Fruit fly (Drosophila melanogaster) whole organism, embryonic: ENCODE measurements around the gene CG5346.

ENCODE experiments used
- Bdp1 ChIP-seq: fragments of 200-800 bp; sonication (Bioruptor generic); optimal IDR thresholded peaks from 3 replicates; lab custom pipeline; 2016; ENCODE audit warnings: missing biosample characterization, missing genetic modification characterization
- CG11085 ChIP-seq: fragments of 200-800 bp; sonication (Bioruptor generic); IDR thresholded peaks from 2 replicates; pipeline ENCODE4 v1.3.6; 2022; ENCODE audit warnings: missing biosample characterization, missing genetic modification characterization
- CG11456 ChIP-seq: fragments of 200-800 bp; sonication (Bioruptor generic); IDR thresholded peaks from 3 replicates; pipeline ENCODE4 v1.3.6; 2022; ENCODE audit warnings: missing biosample characterization, missing genetic modification characterization
- CG12659 ChIP-seq: fragments of 200-800 bp; sonication (Bioruptor generic); optimal IDR thresholded peaks from 3 replicates; lab custom pipeline; 2017; ENCODE audit warnings: mild to moderate bottlenecking, missing biosample characterization, missing genetic modification reagents, missing genetic modification characterization
- CG14710 ChIP-seq: fragments of 200-800 bp; sonication (Bioruptor generic); optimal IDR thresholded peaks from 3 replicates; lab custom pipeline; 2019; ENCODE audit warnings: missing biosample characterization, mild to moderate bottlenecking, missing genetic modification characterization, moderate library complexity
- CG14860 ChIP-seq: fragments of 200-800 bp; sonication (Bioruptor generic); IDR thresholded peaks from 3 replicates; pipeline ENCODE4 v1.3.6; 2022; ENCODE audit warnings: missing biosample characterization, missing genetic modification characterization; ENCODE audit not compliant: partially characterized antibody
- CG1647 ChIP-seq: fragments of 200-800 bp; sonication (Bioruptor generic); optimal IDR thresholded peaks from 3 replicates; lab custom pipeline; 2016; ENCODE audit warnings: missing biosample characterization, missing genetic modification characterization
- CG17385 ChIP-seq: fragments of 200-800 bp; sonication (Bioruptor generic); optimal IDR thresholded peaks from 3 replicates; lab custom pipeline; 2018; ENCODE audit warnings: missing biosample characterization, mild to moderate bottlenecking, missing genetic modification characterization
- CG5180 ChIP-seq: fragments of 200-800 bp; sonication (Bioruptor generic); optimal IDR thresholded peaks from 3 replicates; lab custom pipeline; 2017; ENCODE audit warnings: missing biosample characterization, missing genetic modification characterization, mild to moderate bottlenecking, moderate library complexity, missing genetic modification reagents
- CG5953 ChIP-seq: fragments of 200-800 bp; sonication (Bioruptor generic); IDR thresholded peaks from 2 replicates; pipeline ENCODE4 v1.3.6; 2022; ENCODE audit warnings: missing biosample characterization, missing genetic modification characterization
- CG6175 ChIP-seq: fragments of 200-800 bp; sonication (Bioruptor generic); IDR thresholded peaks from 3 replicates; pipeline ENCODE4 v1.3.6; 2022; ENCODE audit warnings: missing biosample characterization, missing genetic modification characterization
- CG6791 ChIP-seq: fragments of 200-800 bp; sonication (Bioruptor generic); IDR thresholded peaks from 3 replicates; pipeline ENCODE4 v1.3.6; 2022; ENCODE audit warnings: missing biosample characterization, missing genetic modification characterization; ENCODE audit not compliant: partially characterized antibody
- CG7786 ChIP-seq: fragments of 200-800 bp; sonication (Bioruptor generic); optimal IDR thresholded peaks from 2 replicates; lab custom pipeline; 2016; ENCODE audit warnings: missing biosample characterization, missing genetic modification characterization
- CTCF ChIP-seq: fragments of 200-800 bp; sonication (Bioruptor generic); optimal IDR thresholded peaks from 2 replicates; lab custom pipeline; 2017; ENCODE audit warnings: missing biosample characterization, mild to moderate bottlenecking, missing genetic modification characterization, moderate library complexity
- CrebB ChIP-seq: fragments of 200-800 bp; sonication (Bioruptor generic); optimal IDR thresholded peaks from 3 replicates; lab custom pipeline; 2018; ENCODE audit warnings: missing biosample characterization, mild to moderate bottlenecking, missing genetic modification characterization
- Deaf1 ChIP-seq: fragments of 200-800 bp; optimal IDR thresholded peaks from 3 replicates; lab custom pipeline; 2019; ENCODE audit warnings: missing biosample characterization, mild to moderate bottlenecking, missing genetic modification characterization, moderate library complexity
- Drgx ChIP-seq: fragments of 200-800 bp; sonication (Bioruptor generic); IDR thresholded peaks from 2 replicates; pipeline ENCODE4 v1.3.6; 2022; ENCODE audit warnings: missing biosample characterization, missing genetic modification characterization
- Ets65A ChIP-seq: fragments of 200-800 bp; sonication (Bioruptor generic); peaks from one replicate; lab custom pipeline; 2016; ENCODE audit warnings: missing biosample characterization, missing genetic modification characterization
- Lhr ChIP-seq: fragments of 200-800 bp; sonication (Bioruptor generic); optimal IDR thresholded peaks from 3 replicates; lab custom pipeline; 2017; ENCODE audit warnings: mild to moderate bottlenecking, missing biosample characterization, missing genetic modification reagents, missing genetic modification characterization
- Med ChIP-seq: fragments of 200-800 bp; sonication (Bioruptor generic); peaks from one replicate; lab custom pipeline; 2016; ENCODE audit warnings: missing biosample characterization, missing genetic modification characterization, mild to moderate bottlenecking, inconsistent platforms, moderate library complexity
- NC2α ChIP-seq: fragments of 200-800 bp; sonication (Bioruptor generic); optimal IDR thresholded peaks from 2 replicates; lab custom pipeline; 2016; ENCODE audit warnings: missing biosample characterization, missing genetic modification characterization
- NC2β ChIP-seq: fragments of 200-800 bp; sonication (Bioruptor generic); optimal IDR thresholded peaks from 2 replicates; lab custom pipeline; 2016; ENCODE audit warnings: missing biosample characterization, missing genetic modification characterization
- Pdp1 ChIP-seq, 2 experiments: fragments of 200-800 bp; sonication (Bioruptor generic); optimal IDR thresholded peaks; 3 replicates each; lab custom pipeline; 2016; ENCODE audit warnings: missing biosample characterization in 2 of 2, missing genetic modification characterization in 2 of 2, mild to moderate bottlenecking in 1 of 2, moderate library complexity in 1 of 2
- Rfx ChIP-seq: fragments of 200-800 bp; sonication (Bioruptor generic); IDR thresholded peaks from 2 replicates; pipeline ENCODE4 v1.3.6; 2022; ENCODE audit warnings: missing biosample characterization, missing genetic modification characterization
- ab ChIP-seq: fragments of 200-800 bp; sonication (Bioruptor generic); optimal IDR thresholded peaks from 2 replicates; lab custom pipeline; 2016; ENCODE audit warnings: missing biosample characterization, missing genetic modification characterization
- ara ChIP-seq: fragments of 200-800 bp; sonication (Bioruptor generic); IDR thresholded peaks from 2 replicates; pipeline ENCODE4 v1.3.6; 2022; ENCODE audit warnings: missing biosample characterization, missing genetic modification characterization
- bcd ChIP-seq: fragments of 200-800 bp; sonication (Bioruptor generic); optimal IDR thresholded peaks from 2 replicates; lab custom pipeline; 2017; ENCODE audit warnings: missing biosample characterization, mild to moderate bottlenecking, missing genetic modification characterization
- bsh ChIP-seq, 2 experiments: fragments of 200-800 bp; sonication (Bioruptor generic); optimal IDR thresholded peaks; 2 replicates each; lab custom pipeline; 2017 to 2018; ENCODE audit warnings: mild to moderate bottlenecking in 2 of 2, missing biosample characterization in 2 of 2, missing genetic modification characterization in 2 of 2, moderate library complexity in 1 of 2
- dmrt99B ChIP-seq: fragments of 200-800 bp; sonication (Bioruptor generic); optimal IDR thresholded peaks from 2 replicates; lab custom pipeline; 2018; ENCODE audit warnings: missing biosample characterization, mild to moderate bottlenecking, missing genetic modification characterization, moderate library complexity
- grau ChIP-seq: fragments of 200-800 bp; optimal IDR thresholded peaks from 3 replicates; lab custom pipeline; 2019; ENCODE audit warnings: missing biosample characterization, mild to moderate bottlenecking, missing genetic modification characterization, moderate library complexity
- gro ChIP-seq: fragments of 200-800 bp; sonication (Bioruptor generic); optimal IDR thresholded peaks from 2 replicates; lab custom pipeline; 2016; ENCODE audit warnings: missing biosample characterization, missing genetic modification characterization
- hb ChIP-seq: fragments of 200-800 bp; sonication (Bioruptor generic); IDR thresholded peaks from 3 replicates; pipeline ENCODE4 v1.3.6; 2022; ENCODE audit warnings: missing biosample characterization, missing genetic modification characterization; ENCODE audit not compliant: partially characterized antibody
- her ChIP-seq: fragments of 200-800 bp; sonication (Bioruptor generic); optimal IDR thresholded peaks from 2 replicates; lab custom pipeline; 2016; ENCODE audit warnings: missing biosample characterization, missing genetic modification characterization
- ken ChIP-seq: fragments of 200-800 bp; sonication (Bioruptor generic); IDR thresholded peaks from 3 replicates; pipeline ENCODE4 v1.3.6; 2022; ENCODE audit warnings: missing biosample characterization, missing genetic modification characterization
- lilli ChIP-seq: fragments of 200-800 bp; sonication (Bioruptor generic); optimal IDR thresholded peaks from 3 replicates; lab custom pipeline; 2016; ENCODE audit warnings: missing biosample characterization, missing genetic modification characterization
- nau ChIP-seq: fragments of 200-800 bp; sonication (Bioruptor generic); optimal IDR thresholded peaks from 3 replicates; lab custom pipeline; 2017; ENCODE audit warnings: missing biosample characterization, mild to moderate bottlenecking, missing genetic modification characterization, missing genetic modification reagents
- pita ChIP-seq: fragments of 200-800 bp; sonication (Bioruptor generic); optimal IDR thresholded peaks from 2 replicates; lab custom pipeline; 2017; ENCODE audit warnings: missing biosample characterization, mild to moderate bottlenecking, missing genetic modification characterization
- run ChIP-seq: fragments of 200-800 bp; sonication (Bioruptor generic); optimal IDR thresholded peaks from 3 replicates; lab custom pipeline; 2018; ENCODE audit warnings: missing biosample characterization, mild to moderate bottlenecking, missing genetic modification characterization
- sc ChIP-seq, 3 experiments: fragments of >200 bp in 2 of 3; fragments of 200-800 bp in 1 of 3; sonication (Bioruptor generic) in 1 of 3; optimal IDR thresholded peaks; 2 replicates in 2 of 3; 3 replicates in 1 of 3; lab custom pipeline; 2017; ENCODE audit warnings: mild to moderate bottlenecking in 1 of 3, missing biosample characterization in 1 of 3, missing genetic modification characterization in 1 of 3, missing genetic modification reagents in 1 of 3
- sens ChIP-seq: fragments of 200-800 bp; sonication (Bioruptor generic); peaks from one replicate; lab custom pipeline; 2016; ENCODE audit warnings: missing biosample characterization, missing genetic modification characterization
- sima ChIP-seq: fragments of 200-800 bp; sonication (Bioruptor generic); optimal IDR thresholded peaks from 2 replicates; lab custom pipeline; 2016; ENCODE audit warnings: missing biosample characterization, missing genetic modification characterization
- sqz ChIP-seq: fragments of 200-800 bp; sonication (Bioruptor generic); optimal IDR thresholded peaks from 3 replicates; lab custom pipeline; 2018; ENCODE audit warnings: missing biosample characterization, mild to moderate bottlenecking, missing genetic modification characterization
- wek ChIP-seq: fragments of 200-800 bp; sonication (Bioruptor generic); optimal IDR thresholded peaks from 3 replicates; lab custom pipeline; 2018; ENCODE audit warnings: missing biosample characterization, mild to moderate bottlenecking, missing genetic modification characterization, moderate library complexity
- zen ChIP-seq: fragments of 200-800 bp; sonication (Bioruptor generic); optimal IDR thresholded peaks from 3 replicates; lab custom pipeline; 2018; ENCODE audit warnings: missing biosample characterization, mild to moderate bottlenecking, missing genetic modification characterization, moderate library complexity

Gene CG5346

DNA sequence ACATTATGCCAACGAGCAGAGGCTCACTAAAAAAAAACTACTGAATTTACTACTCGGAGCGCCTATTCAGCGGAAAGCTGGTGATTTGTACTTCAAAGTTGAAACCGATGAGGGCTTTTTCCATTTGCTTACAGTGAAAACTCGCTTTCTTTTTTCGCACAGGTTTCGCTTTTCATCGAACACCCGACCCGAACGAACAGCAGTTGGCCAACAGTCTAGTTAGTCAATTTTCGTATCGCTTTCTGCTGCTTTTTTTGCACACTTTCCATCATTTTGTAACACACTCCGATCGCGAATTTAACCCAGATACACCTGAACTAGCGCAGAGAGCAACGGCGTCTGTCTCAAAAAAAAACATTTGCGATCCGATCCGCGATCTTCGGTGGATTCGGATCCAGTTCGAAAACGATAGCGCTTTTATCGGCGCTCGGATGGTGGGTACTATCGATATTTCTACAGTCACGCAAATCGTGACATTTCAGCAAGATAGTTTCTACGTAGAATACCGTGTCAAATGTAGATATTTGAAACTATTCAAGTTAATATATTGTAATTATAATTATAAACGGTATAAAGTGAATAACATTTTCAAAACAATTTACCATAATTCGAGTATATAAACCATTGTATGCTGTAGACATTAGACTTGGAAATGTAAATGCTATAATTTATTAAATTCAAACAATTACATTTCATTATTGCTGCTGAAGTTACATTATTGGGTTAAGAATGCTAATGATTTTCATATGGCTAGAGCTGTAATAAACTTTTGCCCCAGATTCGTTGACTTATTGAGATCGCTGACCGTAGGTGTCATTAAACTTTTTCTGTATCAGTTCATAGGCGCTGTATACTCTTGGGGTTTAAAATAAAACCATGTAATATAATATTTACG, at the start of gene CG5346 (continued):
- TF ChIP-seq ken (no peak), Deaf1 (peak; percentile 55), gro (GFP tag; lab: Kevin White, UChicago) (peak; percentile 28), CTCF (GFP tag; lab: Kevin White, UChicago) (peak; percentile 56), Rfx (GFP tag; lab: Robert Waterston, UW) (peak; percentile 30; the same call in 1 of the 2 replicates), CG14860 (GFP tag; lab: Robert Waterston, UW) (peak; percentile 84), sqz (GFP tag; lab: Kevin White, UChicago) (peak; percentile 60), bsh (GFP tag; optimal IDR thresholded peaks at IDR 0.05; lab: Kevin White, UChicago) (peak in 1 of 2 experiments; percentile 31), ara (GFP tag; lab: Robert Waterston, UW) (no peak), pita (GFP tag; lab: Kevin White, UChicago) (no peak), nau (GFP tag; lab: Kevin White, UChicago) (no peak), Med (peak; percentile 58), hb (GFP tag; lab: Robert Waterston, UW) (peak; percentile 84), lilli (peak; percentile 6), her (GFP tag; lab: Kevin White, UChicago) (no peak), CG6791 (GFP tag; lab: Robert Waterston, UW) (peak; percentile 83), CG17385 (no peak), CG14710 (peak; percentile 16), CG5953 (no peak)

DNA sequence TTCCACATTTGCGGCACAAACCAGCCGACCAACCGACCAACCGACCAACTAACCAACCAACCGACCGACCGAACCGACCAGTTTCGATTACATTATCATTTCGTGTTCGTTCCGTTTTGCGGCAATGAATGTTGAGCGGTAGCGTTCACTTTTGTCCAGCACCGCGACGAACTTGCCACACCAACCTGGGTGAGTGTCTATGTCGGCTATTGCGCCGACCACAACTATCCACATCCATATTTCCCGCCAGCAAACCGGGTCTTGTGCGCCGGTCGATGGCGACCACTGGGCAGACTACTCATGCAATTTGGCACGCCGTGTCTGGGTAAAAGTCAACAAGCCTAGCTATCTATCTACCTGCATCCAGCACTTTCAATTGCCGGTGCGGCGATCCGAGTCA, 48.5 kb upstream of the CG5346 start:
- peak; percentile 55; the same call in 1 of the 3 replicates for TF ChIP-seq CG6175 (GFP tag; lab: Robert Waterston, UW)
- TF ChIP-seq CG5180 (GFP tag; lab: Kevin White, UChicago) = peak; percentile 73
- TF ChIP-seq Lhr (GFP tag; lab: Kevin White, UChicago) = no peak

DNA sequence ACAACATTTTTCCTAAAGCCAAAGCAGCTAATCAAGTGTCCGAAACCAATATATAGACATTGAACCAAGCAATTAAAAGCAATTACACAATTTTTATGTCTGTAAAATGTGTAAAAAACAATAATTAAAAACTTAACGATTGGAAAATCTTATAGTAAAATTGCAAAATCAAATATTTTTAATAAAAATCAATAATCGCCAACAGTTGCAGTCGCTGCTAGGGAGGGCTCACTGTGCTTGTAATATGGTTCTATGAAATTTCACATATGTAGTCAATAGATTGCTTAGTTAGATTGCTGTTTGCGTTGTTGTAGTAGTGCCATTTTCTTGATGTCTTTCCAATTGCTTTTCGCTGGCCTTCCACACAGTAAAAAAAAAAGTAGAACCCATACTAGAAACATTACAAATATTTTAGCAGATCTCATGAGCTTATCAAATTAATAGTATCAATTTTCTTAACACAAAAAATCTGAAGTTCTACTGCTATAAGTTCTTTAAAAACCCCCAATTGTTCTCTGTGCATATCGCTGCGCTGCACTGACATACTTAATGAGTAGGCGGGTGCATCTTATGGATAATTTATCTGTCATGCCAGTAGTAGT, 47.7 kb upstream of the CG5346 start:
- no peak for TF ChIP-seq bsh (GFP tag; optimal IDR thresholded peaks at IDR 0.05; lab: Kevin White, UChicago)
- no peak for TF ChIP-seq run (tag; lab: Kevin White, UChicago)
- TF ChIP-seq Med = peak; percentile 6
- peak in 1 of 2 experiments; percentile 13 for TF ChIP-seq Pdp1 (GFP tag; optimal IDR thresholded peaks at IDR 0.05; lab: Kevin White, UChicago)
- TF ChIP-seq Ets65A (GFP tag; lab: Kevin White, UChicago) = peak; percentile 25
- TF ChIP-seq grau (tag; lab: Kevin White, UChicago) = peak; percentile 26
- peak; percentile 34; the same call in 1 of the 2 replicates for TF ChIP-seq Drgx (GFP tag; lab: Robert Waterston, UW)
- TF ChIP-seq sens = peak; percentile 59
- TF ChIP-seq zen (tag; lab: Kevin White, UChicago) = no peak
- TF ChIP-seq CG11456 (GFP tag; lab: Robert Waterston, UW) = no peak
- TF ChIP-seq, all 482 proteins: peak for 6

DNA sequence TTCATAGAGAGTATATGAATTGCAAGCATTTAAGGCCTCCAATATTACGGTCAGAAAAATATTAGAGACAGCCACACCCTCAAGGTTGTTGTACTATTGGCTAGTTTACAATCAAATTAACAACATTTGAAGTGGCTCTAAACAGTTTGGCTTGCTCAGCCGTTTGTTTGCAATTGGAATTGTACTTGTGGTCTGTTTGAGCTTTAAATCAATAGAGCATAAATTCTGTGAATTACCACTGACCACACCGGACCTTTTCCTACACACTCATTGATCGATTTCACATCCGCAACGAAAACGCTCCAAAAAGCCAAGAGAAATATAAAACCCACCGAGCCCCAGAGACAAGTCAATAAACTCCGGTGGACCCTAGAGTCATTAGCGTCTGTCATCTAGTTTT, 45.1 kb upstream of the CG5346 start:
- TF ChIP-seq Bdp1 (no peak), CG12659 (GFP tag; lab: Kevin White, UChicago) (peak; percentile 21), CG11085 (GFP tag; lab: Robert Waterston, UW) (no peak), bcd (GFP tag; lab: Kevin White, UChicago) (no peak), CG1647 (GFP tag; lab: Kevin White, UChicago) (no peak), NC2β (no peak), wek (GFP tag; lab: Kevin White, UChicago) (peak; percentile 58), dmrt99B (tag; lab: Kevin White, UChicago) (peak; percentile 13), sima (GFP tag; lab: Kevin White, UChicago) (no peak), CrebB (peak; percentile 35), ab (no peak), CG7786 (GFP tag; lab: Kevin White, UChicago) (no peak), sc (optimal IDR thresholded peaks at IDR 0.05; lab: Kevin White, UChicago) (no peak), sc (GFP tag; optimal IDR thresholded peaks at IDR 0.05; lab: Kevin White, UChicago) (no peak), NC2α (no peak)
